Worm (Caenorhabditis elegans): ENCODE results near the gene C47E8.11.

ce11 chrV:14642016-14642415 is 46.4 kb upstream of the C47E8.11 start:
- TF ChIP-seq flt-1 (GFP tag; IDR thresholded peaks at IDR 0.05): no peak
- no peak for TF ChIP-seq cog-1 (tag; optimal IDR thresholded peaks at IDR 0.05)
- no peak for TF ChIP-seq ztf-29 (GFP tag; IDR thresholded peaks at IDR 0.05)
- TF ChIP-seq tab-1 (GFP tag; IDR thresholded peaks at IDR 0.05): no peak
- no peak for TF ChIP-seq med-1 (GFP tag; optimal IDR thresholded peaks at IDR 0.05; ENCODE audit: insufficient read depth)
- no peak for TF ChIP-seq klf-2 (GFP tag; conservative IDR thresholded peaks at IDR 0.05)
